Fruit fly (Drosophila melanogaster): ENCODE measurements around the gene CG15546.

CG15546 gene

dm6 chr3R:30887711-30888549, 11.9 kb upstream of the CG15546 start (continued):
- TF ChIP-seq Ada2b (GFP tag; IDR thresholded peaks at IDR 0.05) (peak; percentile 76), ken (GFP tag; IDR thresholded peaks at IDR 0.05) (peak; percentile 79), nerfin-2 (GFP tag; IDR thresholded peaks at IDR 0.05; ENCODE audit: partially characterized antibody) (no peak), da (GFP tag; optimal IDR thresholded peaks at IDR 0.05) (no peak), zfh2 (GFP tag; optimal IDR thresholded peaks at IDR 0.05) (peak; percentile 69), CG2875 (GFP tag; optimal IDR thresholded peaks at IDR 0.05) (peak; percentile 45), Mrtf (GFP tag; IDR thresholded peaks at IDR 0.05) (peak; percentile 77; the same call in 2 of the 3 replicates), CG12071 (GFP tag; optimal IDR thresholded peaks at IDR 0.05) (peak; percentile 67), CG10209 (GFP tag; optimal IDR thresholded peaks at IDR 0.05) (peak; percentile 60), Doc3 (GFP tag; IDR thresholded peaks at IDR 0.05; ENCODE audit: partially characterized antibody) (no peak), exex (tag; optimal IDR thresholded peaks at IDR 0.05) (peak; percentile 45), row (GFP tag; IDR thresholded peaks at IDR 0.05) (peak; percentile 79), CG3847 (GFP tag; IDR thresholded peaks at IDR 0.05) (peak; percentile 47; the same call in 1 of the 2 replicates), gt (GFP tag; IDR thresholded peaks at IDR 0.05) (no peak; the same call in 1 of the 2 replicates), CG13123 (GFP tag; optimal IDR thresholded peaks at IDR 0.05) (peak; percentile 27), jigr1 (GFP tag; IDR thresholded peaks at IDR 0.05) (peak; percentile 52; the same call in 1 of the 3 replicates), ind (GFP tag; optimal IDR thresholded peaks at IDR 0.05) (peak; percentile 76), dmrt99B (tag; optimal IDR thresholded peaks at IDR 0.05) (peak; percentile 73), CG18599 (GFP tag; optimal IDR thresholded peaks at IDR 0.05) (peak; percentile 72), Drgx (GFP tag; IDR thresholded peaks at IDR 0.05) (peak; percentile 84), Dip3 (GFP tag; optimal IDR thresholded peaks at IDR 0.05) (peak; percentile 46), CG11456 (GFP tag; IDR thresholded peaks at IDR 0.05) (peak; percentile 74; the same call in 1 of the 3 replicates), gcm (GFP tag; optimal IDR thresholded peaks at IDR 0.05) (peak; percentile 32), br (optimal IDR thresholded peaks at IDR 0.05) (no peak), Nf-YB (GFP tag; optimal IDR thresholded peaks at IDR 0.05) (no peak), sug (tag; optimal IDR thresholded peaks at IDR 0.05) (no peak), mld (GFP tag; IDR thresholded peaks at IDR 0.05; ENCODE audit: partially characterized antibody) (no peak), Dll (GFP tag; IDR thresholded peaks at IDR 0.05; ENCODE audit: partially characterized antibody) (no peak), Jarid2 (GFP tag; optimal IDR thresholded peaks at IDR 0.05) (peak; percentile 27), CG34376 (GFP tag; optimal IDR thresholded peaks at IDR 0.05) (no peak), gcm2 (GFP tag; optimal IDR thresholded peaks at IDR 0.05) (no peak), Optix (GFP tag; IDR thresholded peaks at IDR 0.05) (peak; percentile 57; the same call in 2 of the 3 replicates), Atf3 (GFP tag; optimal IDR thresholded peaks at IDR 0.05) (no peak), disco-r (GFP tag; optimal IDR thresholded peaks at IDR 0.05) (no peak), ato (GFP tag; IDR thresholded peaks at IDR 0.05; ENCODE audit: partially characterized antibody) (no peak), CG1792 (GFP tag; optimal IDR thresholded peaks at IDR 0.05) (peak; percentile 4), Trl (optimal IDR thresholded peaks at IDR 0.05) (no peak), Trl (GFP tag; optimal IDR thresholded peaks at IDR 0.05) (peak; percentile 43), B-H1 (GFP tag; IDR thresholded peaks at IDR 0.05) (peak; percentile 35; the same call in 2 of the 3 replicates), Chrac-16 (GFP tag; optimal IDR thresholded peaks at IDR 0.05) (peak; percentile 38), CG14050 (GFP tag; IDR thresholded peaks at IDR 0.05) (peak; percentile 27; the same call in 2 of the 3 replicates), CG3726 (GFP tag; IDR thresholded peaks at IDR 0.05) (peak; percentile 67; the same call in 2 of the 3 replicates), odd (GFP tag; optimal IDR thresholded peaks at IDR 0.05) (no peak), cato (GFP tag; optimal IDR thresholded peaks at IDR 0.05; ENCODE audit: borderline replicate concordance) (no peak), CG17912 (GFP tag; optimal IDR thresholded peaks at IDR 0.05) (no peak), CG3838 (GFP tag; optimal IDR thresholded peaks at IDR 0.05) (no peak), CG9609 (GFP tag; optimal IDR thresholded peaks at IDR 0.05) (peak; percentile 33), CG30431 (GFP tag; optimal IDR thresholded peaks at IDR 0.05) (peak; percentile 42), CG2199 (GFP tag; IDR thresholded peaks at IDR 0.05) (peak; percentile 44; the same call in 1 of the 3 replicates)
